Worm (Caenorhabditis elegans): Measurements from ENCODE around the gene F49H6.15.

Gene F49H6.15

DNA sequence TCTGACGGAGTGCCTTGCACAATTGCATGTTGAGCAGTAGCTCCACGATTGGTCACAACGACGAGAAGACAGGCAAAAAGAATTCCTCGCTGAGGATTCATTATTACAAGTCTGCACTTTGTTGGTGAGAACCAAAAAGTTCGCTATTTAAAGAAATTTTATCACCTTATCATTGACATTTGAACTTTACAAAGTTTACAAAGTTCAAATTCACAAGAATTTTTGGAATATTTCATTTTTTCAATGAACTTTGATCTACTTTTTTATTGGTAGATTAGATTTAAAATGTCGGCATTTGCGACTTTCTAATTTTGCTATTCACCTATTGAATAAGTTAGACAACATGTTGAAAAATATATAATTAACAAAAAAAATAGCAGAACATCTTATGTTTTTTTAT, at the start of gene F49H6.15:
Gene F49H6.15, minus strand, starts transcription at position 101 of the 400 bp plus-strand sequence.
- TF ChIP-seq tbx-37 (GFP tag; conservative IDR thresholded peaks at IDR 0.05) (no peak), tra-4 (tag; optimal IDR thresholded peaks at IDR 0.05) (no peak), hmbx-1 (tag; optimal IDR thresholded peaks at IDR 0.05) (no peak), scrt-1 (GFP tag; IDR thresholded peaks at IDR 0.05) (no peak), ets-7 (tag; optimal IDR thresholded peaks at IDR 0.05) (no peak), ceh-13 (GFP tag; optimal IDR thresholded peaks at IDR 0.05) (no peak), hmg-4 (GFP tag; optimal IDR thresholded peaks at IDR 0.05) (no peak), sea-1 (GFP tag; conservative IDR thresholded peaks at IDR 0.05) (no peak), aly-1 (tag; optimal IDR thresholded peaks at IDR 0.05) (no peak), B0310.2 (tag; optimal IDR thresholded peaks at IDR 0.05) (no peak), F13C5.2 (tag; optimal IDR thresholded peaks at IDR 0.05) (no peak), ama-1 (optimal IDR thresholded peaks at IDR 0.05) (no peak), pes-1 (GFP tag; IDR thresholded peaks at IDR 0.05) (no peak), ceh-36 (tag; optimal IDR thresholded peaks at IDR 0.05) (no peak)

DNA sequence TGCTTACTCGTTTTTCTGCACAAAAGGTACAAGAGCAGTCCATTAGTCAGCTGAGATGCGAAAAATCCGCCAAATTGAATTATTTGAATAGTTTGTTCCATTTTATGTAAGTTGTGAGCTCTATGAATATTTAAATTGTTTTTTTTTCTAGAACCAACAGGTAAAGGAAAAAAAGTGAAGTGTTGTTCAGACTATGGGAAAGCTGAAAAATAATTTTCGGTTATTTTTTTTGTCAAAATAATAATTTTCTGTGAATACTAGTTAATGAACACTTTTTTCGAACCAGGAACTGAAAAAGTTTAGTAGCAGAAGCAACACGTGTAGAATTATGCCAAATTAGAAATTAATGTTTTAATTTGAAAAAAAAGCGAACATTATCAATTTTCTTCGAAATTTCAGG, 49.7 kb upstream of the F49H6.15 start, which contains the start of gene str-125:
Gene str-125, minus strand, starts transcription at position 101 of the 400 bp plus-strand sequence.
- TF ChIP-seq hmg-4 (GFP tag; optimal IDR thresholded peaks at IDR 0.05) (no peak), hnd-1 (tag; optimal IDR thresholded peaks at IDR 0.05) (no peak), sea-1 (GFP tag; conservative IDR thresholded peaks at IDR 0.05) (no peak)

DNA sequence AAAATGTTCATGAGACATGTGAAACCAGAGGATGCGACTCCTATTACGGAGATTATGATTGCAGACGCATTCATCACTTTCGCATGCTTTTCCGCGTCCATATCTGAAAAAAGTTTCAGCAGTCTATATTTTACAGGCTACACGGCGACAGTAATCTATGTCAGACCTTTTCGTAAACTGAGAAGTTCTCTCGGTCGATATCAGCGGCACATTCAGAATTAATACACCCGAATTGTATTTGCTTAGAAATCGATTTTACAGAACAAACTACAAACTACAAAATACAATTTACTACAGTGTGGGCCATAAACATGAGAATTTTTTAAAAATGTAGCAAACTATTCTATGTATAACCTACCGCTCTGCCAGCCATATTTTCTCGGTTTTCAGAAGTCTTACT, 45.4 kb upstream of the F49H6.15 start, which contains the start of gene srbc-14:
Gene srbc-14, minus strand, starts transcription at position 101 of the 400 bp plus-strand sequence.
- TF ChIP-seq ets-7 (tag; optimal IDR thresholded peaks at IDR 0.05): no peak
- TF ChIP-seq scrt-1 (GFP tag; IDR thresholded peaks at IDR 0.05): no peak
- no peak for TF ChIP-seq pes-1 (GFP tag; IDR thresholded peaks at IDR 0.05)
- no peak for TF ChIP-seq sea-1 (GFP tag; conservative IDR thresholded peaks at IDR 0.05)
- no peak for TF ChIP-seq hmbx-1 (tag; optimal IDR thresholded peaks at IDR 0.05)
- TF ChIP-seq flt-1 (GFP tag; IDR thresholded peaks at IDR 0.05): no peak
- TF ChIP-seq hnd-1 (tag; optimal IDR thresholded peaks at IDR 0.05): no peak
- TF ChIP-seq F13C5.2 (tag; optimal IDR thresholded peaks at IDR 0.05): no peak
- no peak for TF ChIP-seq ceh-36 (tag; optimal IDR thresholded peaks at IDR 0.05)
- TF ChIP-seq B0310.2 (tag; optimal IDR thresholded peaks at IDR 0.05): no peak
- no peak for TF ChIP-seq tbx-37 (GFP tag; conservative IDR thresholded peaks at IDR 0.05)
- no peak for TF ChIP-seq ceh-13 (GFP tag; optimal IDR thresholded peaks at IDR 0.05)
- TF ChIP-seq ama-1 (optimal IDR thresholded peaks at IDR 0.05): no peak

DNA sequence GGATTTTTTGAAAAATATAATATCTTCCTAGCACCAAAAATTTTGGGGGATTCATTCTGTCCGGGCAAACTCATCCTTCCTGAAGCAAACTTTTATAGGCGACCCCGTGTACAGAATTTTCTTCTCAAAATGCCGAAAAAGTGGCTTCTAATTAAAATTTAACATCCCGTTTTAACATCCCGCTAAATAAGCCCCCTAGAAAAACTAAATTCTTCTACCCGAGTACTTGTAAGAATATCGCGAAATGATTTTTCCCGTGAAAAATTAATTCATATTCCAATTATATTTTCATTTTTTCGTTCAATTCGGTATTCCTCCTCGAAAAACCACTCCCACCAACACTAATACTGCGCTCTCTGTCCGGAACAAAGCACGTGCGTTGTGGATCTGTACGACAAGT, 42.6 kb upstream of the F49H6.15 start, which contains the start of gene T05E12.8:
Gene T05E12.8, plus strand, starts transcription at position 301 of the 400 bp plus-strand sequence.
- no peak for TF ChIP-seq flt-1 (GFP tag; IDR thresholded peaks at IDR 0.05)
- no peak for TF ChIP-seq scrt-1 (GFP tag; IDR thresholded peaks at IDR 0.05)
- no peak for TF ChIP-seq ceh-13 (GFP tag; optimal IDR thresholded peaks at IDR 0.05)
- no peak for TF ChIP-seq hnd-1 (tag; optimal IDR thresholded peaks at IDR 0.05)
- TF ChIP-seq tra-4 (tag; optimal IDR thresholded peaks at IDR 0.05): no peak
- TF ChIP-seq F13C5.2 (tag; optimal IDR thresholded peaks at IDR 0.05): no peak
- no peak for TF ChIP-seq B0310.2 (tag; optimal IDR thresholded peaks at IDR 0.05)
- no peak for TF ChIP-seq hmg-4 (GFP tag; optimal IDR thresholded peaks at IDR 0.05)
- no peak for TF ChIP-seq sea-1 (GFP tag; conservative IDR thresholded peaks at IDR 0.05)
- TF ChIP-seq ama-1 (optimal IDR thresholded peaks at IDR 0.05): no peak
- TF ChIP-seq pes-1 (GFP tag; IDR thresholded peaks at IDR 0.05): no peak
- TF ChIP-seq tbx-11 (GFP tag; IDR thresholded peaks at IDR 0.05): no peak
- no peak for TF ChIP-seq tbx-37 (GFP tag; conservative IDR thresholded peaks at IDR 0.05)
- no peak for TF ChIP-seq aly-1 (tag; optimal IDR thresholded peaks at IDR 0.05)
- TF ChIP-seq ceh-36 (tag; optimal IDR thresholded peaks at IDR 0.05): no peak
- no peak for TF ChIP-seq ets-7 (tag; optimal IDR thresholded peaks at IDR 0.05)
- TF ChIP-seq hmbx-1 (tag; optimal IDR thresholded peaks at IDR 0.05): no peak

DNA sequence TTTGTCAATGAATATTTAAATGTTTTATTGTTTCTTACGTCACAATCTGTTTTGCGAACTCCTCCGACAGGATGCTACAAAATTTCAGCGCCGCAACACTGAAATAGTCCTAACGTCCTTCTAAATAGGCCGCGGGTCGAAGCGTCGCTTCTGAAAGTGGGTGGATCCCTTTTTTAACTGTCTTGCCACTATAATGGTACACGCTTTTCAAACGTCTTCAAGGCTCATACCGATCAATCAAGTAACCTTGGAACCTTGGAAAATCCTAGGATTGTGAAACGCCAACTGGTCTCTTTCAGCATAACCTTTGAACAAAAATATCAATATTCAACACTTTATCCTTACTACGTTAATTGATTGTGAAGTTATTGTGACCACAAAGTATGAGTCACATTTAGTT, 40.4 kb upstream of the F49H6.15 start:
- TF ChIP-seq ceh-13 (GFP tag; optimal IDR thresholded peaks at IDR 0.05) (no peak), hmbx-1 (tag; optimal IDR thresholded peaks at IDR 0.05) (no peak), ceh-36 (tag; optimal IDR thresholded peaks at IDR 0.05) (no peak), sea-1 (GFP tag; conservative IDR thresholded peaks at IDR 0.05) (no peak), tbx-11 (GFP tag; IDR thresholded peaks at IDR 0.05) (no peak), ets-7 (tag; optimal IDR thresholded peaks at IDR 0.05) (no peak), tra-4 (tag; optimal IDR thresholded peaks at IDR 0.05) (no peak), F13C5.2 (tag; optimal IDR thresholded peaks at IDR 0.05) (no peak), pes-1 (GFP tag; IDR thresholded peaks at IDR 0.05) (no peak), B0310.2 (tag; optimal IDR thresholded peaks at IDR 0.05) (no peak), hmg-4 (GFP tag; optimal IDR thresholded peaks at IDR 0.05) (no peak), aly-1 (tag; optimal IDR thresholded peaks at IDR 0.05) (no peak), hnd-1 (tag; optimal IDR thresholded peaks at IDR 0.05) (no peak), scrt-1 (GFP tag; IDR thresholded peaks at IDR 0.05) (no peak), tbx-37 (GFP tag; conservative IDR thresholded peaks at IDR 0.05) (no peak), flt-1 (GFP tag; IDR thresholded peaks at IDR 0.05) (no peak), ama-1 (optimal IDR thresholded peaks at IDR 0.05) (no peak)

DNA sequence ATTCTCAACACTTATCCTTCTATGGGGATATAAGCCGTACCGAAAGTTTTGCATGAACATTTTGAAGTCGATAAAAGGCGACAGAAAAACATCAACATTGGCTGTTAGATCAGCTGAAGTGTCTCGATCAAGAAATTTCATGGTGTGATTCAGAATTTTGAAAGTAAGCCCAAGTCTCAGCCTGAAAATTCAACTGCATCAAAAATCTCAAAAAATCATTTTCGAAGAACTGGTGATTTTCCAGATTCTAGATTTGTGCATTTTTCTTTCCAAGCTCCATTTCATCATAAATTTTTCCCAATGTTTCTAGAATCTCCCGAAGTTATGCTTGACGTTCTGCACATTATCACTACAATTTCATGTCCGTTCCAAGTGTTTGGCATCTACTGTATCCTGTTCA, 38.5 kb upstream of the F49H6.15 start, which contains the start of gene srh-255:
Gene srh-255, plus strand, starts transcription at position 301 of the 400 bp plus-strand sequence.
- no peak for TF ChIP-seq flt-1 (GFP tag; IDR thresholded peaks at IDR 0.05)
- TF ChIP-seq ceh-36 (tag; optimal IDR thresholded peaks at IDR 0.05): no peak
- no peak for TF ChIP-seq hmbx-1 (tag; optimal IDR thresholded peaks at IDR 0.05)
- TF ChIP-seq ets-7 (tag; optimal IDR thresholded peaks at IDR 0.05): no peak
- TF ChIP-seq sea-1 (GFP tag; conservative IDR thresholded peaks at IDR 0.05): no peak
- no peak for TF ChIP-seq pes-1 (GFP tag; IDR thresholded peaks at IDR 0.05)
- TF ChIP-seq scrt-1 (GFP tag; IDR thresholded peaks at IDR 0.05): no peak
- no peak for TF ChIP-seq B0310.2 (tag; optimal IDR thresholded peaks at IDR 0.05)
- no peak for TF ChIP-seq aly-1 (tag; optimal IDR thresholded peaks at IDR 0.05)
- TF ChIP-seq ama-1 (optimal IDR thresholded peaks at IDR 0.05): no peak
- TF ChIP-seq tra-4 (tag; optimal IDR thresholded peaks at IDR 0.05): no peak
- TF ChIP-seq F13C5.2 (tag; optimal IDR thresholded peaks at IDR 0.05): no peak
- TF ChIP-seq tbx-11 (GFP tag; IDR thresholded peaks at IDR 0.05): no peak
- no peak for TF ChIP-seq tbx-37 (GFP tag; conservative IDR thresholded peaks at IDR 0.05)
- TF ChIP-seq ceh-13 (GFP tag; optimal IDR thresholded peaks at IDR 0.05): no peak
- no peak for TF ChIP-seq hnd-1 (tag; optimal IDR thresholded peaks at IDR 0.05)
- no peak for TF ChIP-seq hmg-4 (GFP tag; optimal IDR thresholded peaks at IDR 0.05)

DNA sequence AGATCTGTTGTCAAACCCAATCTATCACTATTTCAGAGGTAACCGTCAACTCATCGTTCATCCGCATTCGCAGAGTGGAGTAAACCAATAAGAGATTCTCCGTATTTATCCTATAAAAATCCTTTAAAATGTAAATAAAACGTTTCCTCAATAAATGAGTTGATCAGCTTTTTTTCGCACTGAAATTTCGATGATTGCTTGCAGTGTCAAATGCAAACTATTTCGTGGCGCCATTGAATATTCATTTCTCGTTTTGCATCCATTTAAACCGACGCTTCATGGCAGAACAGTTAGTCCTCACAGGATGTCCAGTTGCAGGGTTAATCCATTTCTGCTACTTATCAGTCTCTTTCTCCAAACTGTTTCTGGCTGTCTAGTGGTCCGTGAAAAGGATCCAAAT, 35.4 kb upstream of the F49H6.15 start, which contains the start of gene F28B1.9:
Gene F28B1.9, plus strand, starts transcription at position 301 of the 400 bp plus-strand sequence.
- TF ChIP-seq B0310.2 (tag; optimal IDR thresholded peaks at IDR 0.05) (no peak), tra-4 (tag; optimal IDR thresholded peaks at IDR 0.05) (no peak), tbx-37 (GFP tag; conservative IDR thresholded peaks at IDR 0.05) (no peak), ama-1 (optimal IDR thresholded peaks at IDR 0.05) (no peak), ets-7 (tag; optimal IDR thresholded peaks at IDR 0.05) (no peak), ceh-13 (GFP tag; optimal IDR thresholded peaks at IDR 0.05) (no peak), hnd-1 (tag; optimal IDR thresholded peaks at IDR 0.05) (no peak), tbx-11 (GFP tag; IDR thresholded peaks at IDR 0.05) (no peak), aly-1 (tag; optimal IDR thresholded peaks at IDR 0.05) (no peak)

Measured in whole organism, early embryonic.